Worm (Caenorhabditis elegans) whole organism, L3 larva: ENCODE results near the gene C02F5.12.

Experiments
- ZK546.5 ChIP-seq: sonication (generic microtip); optimal IDR thresholded peaks from 2 replicates; lab custom pipeline; 2017; ENCODE audit warnings: missing biosample characterization, missing genetic modification characterization
- ama-1 ChIP-seq: fragments of 150-350 bp; optimal IDR thresholded peaks from 2 replicates; lab custom pipeline; 2018
- ceh-28 ChIP-seq: fragments of 150-350 bp; optimal IDR thresholded peaks from 2 replicates; lab custom pipeline; 2014; ENCODE audit warnings: missing biosample characterization, missing genetic modification reagents, missing genetic modification characterization
- ceh-82 ChIP-seq: fragments of 150-350 bp; optimal IDR thresholded peaks from 2 replicates; lab custom pipeline; 2014; ENCODE audit warnings: missing biosample characterization, missing genetic modification characterization
- egl-27 ChIP-seq: sonication (generic microtip); optimal IDR thresholded peaks from 4 replicates; lab custom pipeline; 2017; ENCODE audit warnings: missing biosample characterization, missing genetic modification reagents, missing genetic modification characterization
- egl-5 ChIP-seq: fragments of 150-350 bp; optimal IDR thresholded peaks from 2 replicates; lab custom pipeline; 2017; ENCODE audit warnings: missing biosample characterization, missing genetic modification reagents, missing genetic modification characterization, inconsistent platforms
- elt-1 ChIP-seq: fragments of 150-350 bp; optimal IDR thresholded peaks from 2 replicates; lab custom pipeline; 2014; ENCODE audit warnings: missing biosample characterization, missing genetic modification characterization
- elt-2 ChIP-seq: sonication (generic microtip); optimal IDR thresholded peaks from 2 replicates; lab custom pipeline; 2016; ENCODE audit warnings: missing genetic modification reagents, mild to moderate bottlenecking, missing genetic modification characterization, missing compliant biosample characterization
- eor-1 ChIP-seq, 2 experiments: fragments of 150-350 bp; optimal IDR thresholded peaks; 2 replicates each; lab custom pipeline; 2014 to 2018; ENCODE audit warnings: missing biosample characterization in 2 of 2, missing genetic modification characterization in 2 of 2
- fkh-2 ChIP-seq: fragments of 150-350 bp; optimal IDR thresholded peaks from 2 replicates; lab custom pipeline; 2014; ENCODE audit warnings: missing biosample characterization, missing genetic modification reagents, missing genetic modification characterization
- fos-1 ChIP-seq: fragments of 150-350 bp; optimal IDR thresholded peaks from 2 replicates; lab custom pipeline; 2014; ENCODE audit warnings: missing biosample characterization, missing genetic modification characterization
- hmg-11 ChIP-seq: sonication (generic microtip); optimal IDR thresholded peaks from 2 replicates; lab custom pipeline; 2016; ENCODE audit warnings: missing genetic modification characterization, missing compliant biosample characterization
- jun-1 ChIP-seq: fragments of 150-350 bp; optimal IDR thresholded peaks from 2 replicates; lab custom pipeline; 2014; ENCODE audit warnings: missing biosample characterization, missing genetic modification reagents, missing genetic modification characterization
- lin-15B ChIP-seq: fragments of 150-350 bp; optimal IDR thresholded peaks from 2 replicates; lab custom pipeline; 2014; ENCODE audit warnings: missing biosample characterization, missing genetic modification characterization
- lin-39 ChIP-seq: fragments of 150-350 bp; optimal IDR thresholded peaks from 2 replicates; lab custom pipeline; 2018; ENCODE audit warnings: missing biosample characterization, missing genetic modification reagents, missing genetic modification characterization
- lsy-12 ChIP-seq: sonication (generic microtip); optimal IDR thresholded peaks from 2 replicates; lab custom pipeline; 2016; ENCODE audit warnings: mild to moderate bottlenecking, missing genetic modification characterization, missing compliant biosample characterization
- mml-1 ChIP-seq: fragments of 150-350 bp; sonication (generic microtip); optimal IDR thresholded peaks from 3 replicates; lab custom pipeline; 2014; ENCODE audit warnings: missing biosample characterization, missing genetic modification characterization
- nfya-1 ChIP-seq: sonication (generic microtip); optimal IDR thresholded peaks from 2 replicates; lab custom pipeline; 2017; ENCODE audit warnings: missing genetic modification characterization, mild to moderate bottlenecking, missing compliant biosample characterization, antibody characterized with exemption, moderate library complexity; ENCODE audit not compliant: insufficient read depth
- nhr-12 ChIP-seq: fragments of 150-350 bp; optimal IDR thresholded peaks from 2 replicates; lab custom pipeline; 2014; ENCODE audit warnings: missing biosample characterization, missing genetic modification characterization
- nhr-23 ChIP-seq: fragments of 150-350 bp; optimal IDR thresholded peaks from 2 replicates; lab custom pipeline; 2014; ENCODE audit warnings: missing biosample characterization, missing genetic modification reagents, missing genetic modification characterization
- nhr-237 ChIP-seq: fragments of 150-350 bp; optimal IDR thresholded peaks from 2 replicates; lab custom pipeline; 2014; ENCODE audit warnings: missing biosample characterization, missing genetic modification characterization
- nhr-25 ChIP-seq: sonication (generic microtip); optimal IDR thresholded peaks from 2 replicates; lab custom pipeline; 2017; ENCODE audit warnings: missing biosample characterization, missing genetic modification characterization
- nhr-43 ChIP-seq: sonication (generic microtip); optimal IDR thresholded peaks from 2 replicates; lab custom pipeline; 2016; ENCODE audit warnings: mild to moderate bottlenecking, missing genetic modification characterization, missing compliant biosample characterization; ENCODE audit not compliant: poor library complexity, severe bottlenecking
- nhr-67 ChIP-seq: fragments of 150-350 bp; optimal IDR thresholded peaks from 2 replicates; lab custom pipeline; 2014; ENCODE audit warnings: missing biosample characterization, missing genetic modification characterization
- nhr-77 ChIP-seq: fragments of 150-350 bp; optimal IDR thresholded peaks from 2 replicates; lab custom pipeline; 2014; ENCODE audit warnings: missing biosample characterization, missing genetic modification characterization
- pha-4 ChIP-seq: fragments of 150-350 bp; optimal IDR thresholded peaks from 2 replicates; lab custom pipeline; 2014; ENCODE audit warnings: missing biosample characterization, missing genetic modification reagents, missing genetic modification characterization
- pqm-1 ChIP-seq: fragments of 150-350 bp; optimal IDR thresholded peaks from 2 replicates; lab custom pipeline; 2017; ENCODE audit warnings: missing biosample characterization, missing genetic modification characterization, inconsistent platforms
- sea-2 ChIP-seq: fragments of 150-350 bp; sonication (generic microtip); optimal IDR thresholded peaks from 4 replicates; lab custom pipeline; 2014; ENCODE audit warnings: missing biosample characterization, missing genetic modification reagents, missing genetic modification characterization
- skn-1 ChIP-seq: fragments of 150-350 bp; optimal IDR thresholded peaks from 2 replicates; lab custom pipeline; 2014; ENCODE audit warnings: missing biosample characterization, missing genetic modification characterization
- snpc-4 ChIP-seq: fragments of 150-350 bp; optimal IDR thresholded peaks from 2 replicates; lab custom pipeline; 2014; ENCODE audit warnings: missing biosample characterization, missing genetic modification characterization
- tbx-2 ChIP-seq: sonication (generic microtip); optimal IDR thresholded peaks from 2 replicates; lab custom pipeline; 2016; ENCODE audit warnings: mild to moderate bottlenecking, missing genetic modification characterization, missing compliant biosample characterization
- unc-39 ChIP-seq: sonication (generic microtip); optimal IDR thresholded peaks from 4 replicates; lab custom pipeline; 2017; ENCODE audit warnings: missing biosample characterization, missing genetic modification characterization
- unc-62 ChIP-seq: fragments of 150-350 bp; sonication (generic microtip); optimal IDR thresholded peaks from 4 replicates; lab custom pipeline; 2014; ENCODE audit warnings: missing biosample characterization, missing genetic modification reagents, missing genetic modification characterization
- ztf-4 ChIP-seq: fragments of 150-350 bp; optimal IDR thresholded peaks from 2 replicates; lab custom pipeline; 2014; ENCODE audit warnings: missing biosample characterization, missing genetic modification characterization

The C02F5.12 gene

ce11 chrIII:8245591-8245990 lies 2.8 kb upstream of the C02F5.12 start, which contains the start of gene C02F5.3:
Gene C02F5.3 (plus strand): TSS chrIII:8245891.
- TF ChIP-seq sea-2 (no peak), nhr-67 (no peak), fos-1 (tag; lab: Kevin White, UChicago) (no peak), unc-39 (no peak), ceh-82 (tag; lab: Kevin White, UChicago) (no peak), lsy-12 (tag; lab: Kevin White, UChicago) (no peak), fkh-2 (tag; lab: Kevin White, UChicago) (no peak), ama-1 (lab: Kevin White, UChicago) (no peak), egl-27 (no peak), nhr-23 (tag; lab: Kevin White, UChicago) (no peak), elt-1 (tag; lab: Kevin White, UChicago) (no peak), lin-39 (tag; lab: Kevin White, UChicago) (no peak), nhr-77 (tag; lab: Kevin White, UChicago) (no peak), nhr-12 (tag; lab: Kevin White, UChicago) (no peak), ZK546.5 (tag; lab: Kevin White, UChicago) (no peak), snpc-4 (tag; lab: Kevin White, UChicago) (no peak), pqm-1 (tag; lab: Kevin White, UChicago) (no peak)

ce11 chrIII:8244052-8244451 lies 1.2 kb upstream of the C02F5.12 start, which contains the start of the genes pbs-6 and cids-1:
Gene pbs-6 (minus strand): TSS chrIII:8244092.
Gene cids-1 (plus strand): TSS chrIII:8244445.
- TF ChIP-seq nfya-1 (tag; lab: Kevin White, UChicago), result peak; percentile 36
- TF ChIP-seq egl-27, result no peak
- peak; percentile 27 for TF ChIP-seq lin-15B
- TF ChIP-seq pha-4 (tag; lab: Kevin White, UChicago), result peak; percentile 5
- TF ChIP-seq skn-1 (tag; lab: Kevin White, UChicago), result peak; percentile 44

ce11 chrIII:8240948-8241347 lies 1.9 kb downstream of the C02F5.12 start:
- TF ChIP-seq nhr-77 (tag; lab: Kevin White, UChicago) (no peak), ceh-28 (tag; lab: Kevin White, UChicago) (no peak), pha-4 (tag; lab: Kevin White, UChicago) (no peak), pqm-1 (tag; lab: Kevin White, UChicago) (no peak), egl-5 (tag; lab: Kevin White, UChicago) (no peak), nhr-23 (tag; lab: Kevin White, UChicago) (no peak), skn-1 (tag; lab: Kevin White, UChicago) (no peak)

ce11 chrIII:8240247-8240646 lies 2.6 kb downstream of the C02F5.12 start:
- TF ChIP-seq pqm-1 (tag; lab: Kevin White, UChicago) (peak; percentile 83), nhr-43 (tag; lab: Kevin White, UChicago) (no peak), elt-2 (tag; lab: Kevin White, UChicago) (peak; percentile 57)

- no peak for TF ChIP-seq nhr-237 (tag; lab: Kevin White, UChicago)
- TF ChIP-seq pqm-1 (tag; lab: Kevin White, UChicago), result peak; percentile 39
- peak; percentile 35 for TF ChIP-seq elt-2 (tag; lab: Kevin White, UChicago)
- TF ChIP-seq pha-4 (tag; lab: Kevin White, UChicago), result peak; percentile 21
Measured at ce11 chrIII:8239325-8239724, 3.5 kb downstream of the C02F5.12 start, which contains the start of gene tsp-1. Gene tsp-1 (minus strand): TSS chrIII:8239423.

ce11 chrIII:8237827-8238226 lies 5.0 kb downstream of the C02F5.12 start, which contains the start of gene tsp-2:
Gene tsp-2 (minus strand): TSS chrIII:8237935.
- TF ChIP-seq nhr-25 (tag; lab: Kevin White, UChicago), result no peak
- no peak for TF ChIP-seq ceh-82 (tag; lab: Kevin White, UChicago)
- TF ChIP-seq pqm-1 (tag; lab: Kevin White, UChicago), result peak; percentile 86
- TF ChIP-seq fos-1 (tag; lab: Kevin White, UChicago), result no peak
- TF ChIP-seq mml-1, result no peak
- TF ChIP-seq jun-1 (tag; lab: Kevin White, UChicago), result peak; percentile 49
- no peak for TF ChIP-seq skn-1 (tag; lab: Kevin White, UChicago)
- TF ChIP-seq snpc-4 (tag; lab: Kevin White, UChicago), result no peak
- TF ChIP-seq ztf-4 (tag; lab: Kevin White, UChicago), result no peak
- TF ChIP-seq tbx-2 (tag; lab: Kevin White, UChicago), result no peak
- no peak for TF ChIP-seq sea-2
- no peak for TF ChIP-seq lin-15B
- no peak for TF ChIP-seq fkh-2 (tag; lab: Kevin White, UChicago)
- no peak for TF ChIP-seq lin-39 (tag; lab: Kevin White, UChicago)
- TF ChIP-seq egl-27, result no peak
- no peak for TF ChIP-seq hmg-11 (tag; lab: Kevin White, UChicago)
- TF ChIP-seq pha-4 (tag; lab: Kevin White, UChicago), result peak; percentile 69
- TF ChIP-seq eor-1 (tag; optimal IDR thresholded peaks at IDR 0.05; lab: Kevin White, UChicago), result no peak
- TF ChIP-seq unc-62, result no peak
- peak; percentile 86 for TF ChIP-seq elt-2 (tag; lab: Kevin White, UChicago)
